Fruit fly (Drosophila melanogaster): Measurements from ENCODE around the gene Jon25Biii.

DNA sequence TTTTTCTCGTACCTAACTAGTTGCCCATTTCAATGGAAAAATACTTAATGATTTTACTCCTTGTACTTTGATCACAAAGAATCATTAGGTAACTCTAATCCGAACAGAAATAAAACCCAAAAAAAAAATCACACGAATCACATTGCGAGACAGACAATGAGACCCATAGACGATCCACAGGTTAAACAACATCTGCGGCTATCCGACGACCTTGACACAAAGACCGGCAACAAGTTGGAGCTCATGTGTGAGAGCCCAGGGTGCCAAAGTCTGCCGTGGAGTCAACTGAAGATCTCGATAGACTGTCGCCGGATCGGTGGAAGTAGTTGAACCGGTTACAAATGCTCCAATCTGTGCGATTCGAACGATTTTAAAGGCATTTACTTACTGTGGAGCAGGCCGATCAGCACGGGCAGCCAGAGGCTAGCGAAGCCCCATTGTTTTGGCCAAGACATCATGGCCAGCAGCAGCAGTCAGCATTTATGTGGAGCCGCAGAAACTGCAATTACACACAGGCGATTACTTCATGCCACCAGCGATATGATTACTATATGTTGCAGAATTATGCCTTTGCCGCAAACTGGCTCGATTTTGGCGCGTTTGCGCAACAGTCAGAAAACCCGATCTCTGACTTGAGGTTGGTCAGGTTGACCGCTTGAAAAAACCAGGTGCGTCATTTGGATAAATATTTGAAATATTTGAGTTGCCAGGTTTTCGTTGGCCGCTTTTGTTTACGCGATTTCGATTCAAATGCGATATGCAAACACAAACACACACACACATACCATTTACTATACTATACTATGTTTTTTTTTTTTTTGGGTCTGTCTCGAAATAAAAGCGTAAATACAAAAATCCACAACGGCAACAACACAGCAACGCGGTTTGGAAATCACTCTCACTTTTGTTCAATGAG lies 44.9 kb downstream of the Jon25Biii start:
- no peak for TF ChIP-seq hbn (GFP tag; IDR thresholded peaks at IDR 0.05; ENCODE audit: partially characterized antibody)
- no peak for TF ChIP-seq CG1602 (GFP tag; optimal IDR thresholded peaks at IDR 0.05)
- TF ChIP-seq CG2712 (tag; optimal IDR thresholded peaks at IDR 0.05), result no peak
- TF ChIP-seq dm (GFP tag; optimal IDR thresholded peaks at IDR 0.05), result no peak
